Worm (Caenorhabditis elegans): ENCODE results near the gene lips-12.

lips-12 gene

DNA sequence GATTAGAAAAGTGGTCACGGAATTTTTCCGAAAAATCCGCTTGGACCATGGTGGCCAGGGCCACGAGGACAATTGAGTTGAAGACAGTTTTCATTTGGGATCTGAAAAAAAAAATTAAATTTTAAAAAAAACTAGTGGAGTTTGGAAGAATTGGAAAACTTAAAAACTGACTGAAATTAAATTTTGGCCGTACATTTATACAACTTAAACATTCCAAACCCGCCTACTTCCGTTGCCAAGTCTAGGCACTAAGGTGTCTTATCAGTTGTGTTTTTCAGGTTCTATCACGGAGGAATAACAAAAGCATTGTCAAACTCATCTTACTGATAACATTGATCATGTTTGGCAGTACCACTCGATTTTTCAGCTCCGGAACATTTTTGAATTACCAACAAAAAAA, at the start of gene lips-12:
Gene lips-12, minus strand, starts transcription at position 101 of the 400 bp plus-strand sequence.
- no peak for TF ChIP-seq ztf-23 (GFP tag; IDR thresholded peaks at IDR 0.05)
- TF ChIP-seq med-1 (GFP tag; optimal IDR thresholded peaks at IDR 0.05; ENCODE audit: insufficient read depth): no peak
- TF ChIP-seq cog-1 (tag; optimal IDR thresholded peaks at IDR 0.05): no peak
- TF ChIP-seq ref-1 (GFP tag; conservative IDR thresholded peaks at IDR 0.05): no peak
- no peak for TF ChIP-seq ztf-29 (GFP tag; IDR thresholded peaks at IDR 0.05)
- TF ChIP-seq klf-2 (GFP tag; conservative IDR thresholded peaks at IDR 0.05): no peak
- TF ChIP-seq tab-1 (GFP tag; IDR thresholded peaks at IDR 0.05): no peak
- no peak for TF ChIP-seq flt-1 (GFP tag; IDR thresholded peaks at IDR 0.05)
- TF ChIP-seq T22C8.4 (GFP tag; IDR thresholded peaks at IDR 0.05): no peak

DNA sequence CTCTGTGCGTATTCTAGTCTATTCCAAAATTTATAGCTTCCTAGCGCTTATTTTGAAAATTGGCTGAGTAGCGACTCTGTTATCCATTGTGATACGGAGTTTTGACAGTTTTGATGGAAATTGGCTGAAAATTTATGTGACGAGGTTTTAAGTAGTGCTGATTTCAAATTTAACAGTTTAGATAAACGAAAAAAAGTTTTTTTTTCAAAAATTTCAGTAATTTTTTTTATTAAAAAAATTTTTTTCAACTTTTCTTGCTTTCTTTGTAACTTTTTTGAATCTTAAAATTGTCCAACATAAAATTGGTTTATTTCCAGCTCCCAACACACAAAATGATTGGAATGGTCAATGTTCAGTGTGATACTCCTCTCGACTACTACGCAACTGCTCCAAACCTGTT, 49.2 kb upstream of the lips-12 start, which contains the start of gene T23F4.2:
Gene T23F4.2, plus strand, starts transcription at position 301 of the 400 bp plus-strand sequence.
- no peak for TF ChIP-seq ref-1 (GFP tag; conservative IDR thresholded peaks at IDR 0.05)
- no peak for TF ChIP-seq tab-1 (GFP tag; IDR thresholded peaks at IDR 0.05)
- no peak for TF ChIP-seq cog-1 (tag; optimal IDR thresholded peaks at IDR 0.05)
- TF ChIP-seq ztf-29 (GFP tag; IDR thresholded peaks at IDR 0.05): no peak
- no peak for TF ChIP-seq klf-2 (GFP tag; conservative IDR thresholded peaks at IDR 0.05)
- no peak for TF ChIP-seq T22C8.4 (GFP tag; IDR thresholded peaks at IDR 0.05)
- TF ChIP-seq med-1 (GFP tag; optimal IDR thresholded peaks at IDR 0.05; ENCODE audit: insufficient read depth): no peak

DNA sequence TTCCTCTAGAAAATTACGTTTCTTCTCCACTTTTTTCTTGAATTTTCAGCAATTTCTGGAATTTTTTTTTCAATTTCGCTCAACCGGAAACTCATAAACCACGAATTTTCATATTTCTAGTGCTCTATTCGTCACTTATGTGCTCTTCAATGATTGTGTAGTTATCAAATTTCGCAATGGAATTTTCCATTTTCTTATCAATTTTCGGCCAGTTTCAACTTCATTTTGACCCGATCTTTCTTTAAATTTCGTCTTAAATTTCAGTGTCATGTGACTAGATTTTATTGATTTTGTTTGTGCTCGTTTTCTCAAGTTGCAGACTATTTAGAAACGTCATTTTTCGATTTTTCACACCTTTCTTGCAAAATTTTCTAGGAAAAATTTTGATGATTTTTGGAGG, 45.7 kb upstream of the lips-12 start:
- TF ChIP-seq cog-1 (tag; optimal IDR thresholded peaks at IDR 0.05) (no peak), tab-1 (GFP tag; IDR thresholded peaks at IDR 0.05) (no peak), ztf-23 (GFP tag; IDR thresholded peaks at IDR 0.05) (no peak)

DNA sequence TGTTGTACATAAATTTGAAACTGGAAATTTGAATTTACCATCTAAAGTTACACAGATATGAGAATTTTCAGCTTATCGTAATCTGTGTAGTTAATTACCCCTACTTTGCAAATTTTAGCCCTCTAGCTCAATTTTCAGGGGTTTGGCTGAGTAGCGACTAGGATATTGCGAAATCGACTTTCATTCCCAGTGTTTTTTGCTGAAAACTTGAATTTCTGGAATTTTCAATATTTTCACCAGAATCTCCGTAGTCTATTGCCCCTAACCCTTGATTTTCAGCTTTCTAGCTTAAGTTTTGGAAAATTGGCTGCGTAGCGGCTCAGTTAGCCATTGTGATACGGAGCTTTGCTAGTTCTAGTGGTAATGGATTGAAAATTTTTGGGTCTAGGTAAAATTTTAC, 43.1 kb upstream of the lips-12 start:
- TF ChIP-seq med-1 (GFP tag; optimal IDR thresholded peaks at IDR 0.05; ENCODE audit: insufficient read depth) (no peak), cog-1 (tag; optimal IDR thresholded peaks at IDR 0.05) (no peak), T22C8.4 (GFP tag; IDR thresholded peaks at IDR 0.05) (no peak), ref-1 (GFP tag; conservative IDR thresholded peaks at IDR 0.05) (no peak), tab-1 (GFP tag; IDR thresholded peaks at IDR 0.05) (no peak), klf-2 (GFP tag; conservative IDR thresholded peaks at IDR 0.05) (no peak), ztf-23 (GFP tag; IDR thresholded peaks at IDR 0.05) (no peak), flt-1 (GFP tag; IDR thresholded peaks at IDR 0.05) (no peak), ztf-29 (GFP tag; IDR thresholded peaks at IDR 0.05) (no peak)

DNA sequence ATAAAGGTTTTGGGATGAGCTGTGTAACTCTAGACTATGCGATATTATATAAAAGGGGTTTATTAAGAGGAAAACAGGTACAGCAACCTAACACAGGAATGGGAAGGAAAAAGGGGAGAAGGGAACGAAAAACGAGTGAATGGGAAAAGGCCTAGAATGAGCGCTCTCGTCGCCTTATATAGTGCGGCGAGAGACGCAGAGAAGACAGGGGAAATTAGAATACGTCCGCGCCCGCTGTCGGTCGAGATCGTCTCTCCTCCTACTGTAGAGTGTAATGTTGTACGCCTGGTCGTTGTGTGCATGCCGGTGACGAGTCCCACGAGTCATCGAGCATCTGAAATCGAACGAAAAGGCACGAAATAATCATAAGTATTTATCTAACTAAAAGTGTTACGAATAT, 39.3 kb upstream of the lips-12 start:
- TF ChIP-seq T22C8.4 (GFP tag; IDR thresholded peaks at IDR 0.05) (no peak), med-1 (GFP tag; optimal IDR thresholded peaks at IDR 0.05; ENCODE audit: insufficient read depth) (no peak), ztf-29 (GFP tag; IDR thresholded peaks at IDR 0.05) (no peak), ztf-23 (GFP tag; IDR thresholded peaks at IDR 0.05) (no peak), cog-1 (tag; optimal IDR thresholded peaks at IDR 0.05) (no peak), klf-2 (GFP tag; conservative IDR thresholded peaks at IDR 0.05) (no peak), tab-1 (GFP tag; IDR thresholded peaks at IDR 0.05) (no peak), ref-1 (GFP tag; conservative IDR thresholded peaks at IDR 0.05) (no peak; the same call in 1 of the 2 replicates), flt-1 (GFP tag; IDR thresholded peaks at IDR 0.05) (no peak)

DNA sequence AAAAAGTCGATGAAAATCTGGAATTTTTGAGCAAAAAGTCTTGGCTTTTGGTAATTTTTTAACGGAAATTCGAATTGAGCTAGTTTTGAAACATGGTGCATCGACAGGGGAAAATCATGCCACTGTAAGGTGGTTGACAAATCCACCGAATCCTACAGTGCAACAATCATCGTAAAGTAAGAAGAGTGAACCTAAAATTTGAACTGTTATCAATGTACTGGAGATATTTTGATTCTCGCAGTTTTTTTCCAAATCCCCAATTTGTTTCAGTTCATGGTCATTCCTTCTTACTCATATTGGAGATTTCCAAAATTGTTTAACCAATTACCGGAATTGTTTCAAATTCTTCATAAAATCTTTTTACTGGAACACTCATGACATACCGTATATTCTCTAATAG, 38.7 kb upstream of the lips-12 start:
- no peak for TF ChIP-seq ztf-29 (GFP tag; IDR thresholded peaks at IDR 0.05)
- no peak for TF ChIP-seq T22C8.4 (GFP tag; IDR thresholded peaks at IDR 0.05)
- no peak for TF ChIP-seq tab-1 (GFP tag; IDR thresholded peaks at IDR 0.05)

DNA sequence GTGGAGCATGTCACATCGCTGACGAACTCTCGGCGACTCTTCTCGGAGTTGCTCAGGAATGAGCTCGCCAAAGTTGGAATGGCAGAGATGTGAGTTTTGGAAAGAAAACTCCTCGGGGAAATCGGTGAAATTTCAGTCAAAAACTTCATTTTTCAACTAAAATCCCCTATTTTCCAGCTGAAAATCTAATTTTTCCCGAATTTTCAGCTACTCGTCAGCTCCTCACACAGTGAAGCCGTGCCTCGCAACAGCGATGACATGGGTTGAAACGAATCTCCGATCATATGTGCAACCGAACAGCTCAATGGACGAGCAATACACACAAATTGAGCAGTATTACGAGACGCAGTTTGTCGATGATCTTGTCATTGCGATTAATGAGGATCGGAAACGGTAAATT, 37.8 kb upstream of the lips-12 start:
- TF ChIP-seq med-1 (GFP tag; optimal IDR thresholded peaks at IDR 0.05; ENCODE audit: insufficient read depth): no peak
- no peak for TF ChIP-seq ztf-23 (GFP tag; IDR thresholded peaks at IDR 0.05)
- no peak for TF ChIP-seq T22C8.4 (GFP tag; IDR thresholded peaks at IDR 0.05)
- no peak for TF ChIP-seq ref-1 (GFP tag; conservative IDR thresholded peaks at IDR 0.05)
- no peak for TF ChIP-seq cog-1 (tag; optimal IDR thresholded peaks at IDR 0.05)
- no peak for TF ChIP-seq klf-2 (GFP tag; conservative IDR thresholded peaks at IDR 0.05)
- no peak for TF ChIP-seq flt-1 (GFP tag; IDR thresholded peaks at IDR 0.05)
- TF ChIP-seq ztf-29 (GFP tag; IDR thresholded peaks at IDR 0.05): no peak
- no peak for TF ChIP-seq tab-1 (GFP tag; IDR thresholded peaks at IDR 0.05)

DNA sequence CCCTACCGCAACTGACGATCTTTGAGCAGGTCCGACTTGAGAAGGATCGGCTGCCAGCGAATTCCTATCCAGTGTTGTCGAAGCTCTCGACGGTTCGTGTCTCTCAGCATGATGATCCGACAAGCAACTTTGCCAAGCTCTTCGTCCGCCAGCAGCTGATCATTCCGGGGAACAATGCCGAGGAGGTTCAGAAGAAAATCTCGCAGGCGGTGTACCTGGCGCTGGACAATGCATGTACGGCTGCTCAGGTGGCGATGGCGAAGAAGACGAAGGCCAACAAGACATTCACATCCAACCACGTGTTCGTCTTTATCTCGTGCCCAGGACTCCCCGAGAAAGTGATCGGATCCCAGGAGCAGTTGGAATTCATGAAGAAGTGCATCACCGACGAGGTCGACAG, 35.4 kb upstream of the lips-12 start:
- TF ChIP-seq cog-1 (tag; optimal IDR thresholded peaks at IDR 0.05): no peak
- no peak for TF ChIP-seq ref-1 (GFP tag; conservative IDR thresholded peaks at IDR 0.05)
- no peak for TF ChIP-seq T22C8.4 (GFP tag; IDR thresholded peaks at IDR 0.05)
- no peak for TF ChIP-seq ztf-23 (GFP tag; IDR thresholded peaks at IDR 0.05)
- no peak for TF ChIP-seq flt-1 (GFP tag; IDR thresholded peaks at IDR 0.05)
- TF ChIP-seq ztf-29 (GFP tag; IDR thresholded peaks at IDR 0.05): no peak
- TF ChIP-seq tab-1 (GFP tag; IDR thresholded peaks at IDR 0.05): no peak
- no peak for TF ChIP-seq med-1 (GFP tag; optimal IDR thresholded peaks at IDR 0.05; ENCODE audit: insufficient read depth)
- TF ChIP-seq klf-2 (GFP tag; conservative IDR thresholded peaks at IDR 0.05): no peak

DNA sequence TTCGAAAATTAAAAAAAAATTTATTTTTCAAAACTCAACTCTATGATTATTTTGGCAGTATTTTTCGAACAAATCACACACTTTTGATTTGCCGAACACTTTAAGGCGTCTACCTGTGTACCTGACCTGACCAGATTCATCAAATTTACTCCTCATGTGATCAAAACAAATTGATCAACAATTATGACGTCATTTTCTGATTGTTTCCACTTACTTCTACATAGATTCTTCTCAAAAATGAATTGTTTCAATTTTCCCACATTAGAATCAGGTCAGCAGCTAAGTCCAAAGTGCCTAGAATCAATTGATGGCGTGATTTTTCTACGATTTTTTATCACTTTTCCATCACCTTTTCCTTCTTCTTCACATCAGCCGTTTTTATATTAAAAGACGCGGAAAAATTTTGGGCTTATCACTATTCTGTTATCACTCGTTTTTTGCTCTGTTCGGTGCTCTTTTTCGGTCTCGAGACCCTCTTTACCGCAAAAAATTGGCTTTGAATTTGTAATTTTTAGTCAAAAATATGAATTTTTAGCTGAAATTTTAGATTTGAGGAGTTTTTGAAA, 29.2 kb upstream of the lips-12 start:
- TF ChIP-seq T22C8.4 (GFP tag; IDR thresholded peaks at IDR 0.05) (no peak), ztf-23 (GFP tag; IDR thresholded peaks at IDR 0.05) (no peak), ref-1 (GFP tag; conservative IDR thresholded peaks at IDR 0.05) (no peak), tab-1 (GFP tag; IDR thresholded peaks at IDR 0.05) (no peak), ztf-29 (GFP tag; IDR thresholded peaks at IDR 0.05) (no peak), flt-1 (GFP tag; IDR thresholded peaks at IDR 0.05) (no peak), klf-2 (GFP tag; conservative IDR thresholded peaks at IDR 0.05) (no peak), cog-1 (tag; optimal IDR thresholded peaks at IDR 0.05) (no peak), med-1 (GFP tag; optimal IDR thresholded peaks at IDR 0.05; ENCODE audit: insufficient read depth) (no peak)

Data from whole organism, midembryonic.